Worm (Caenorhabditis elegans): ENCODE data around the gene Y110A2AL.6.

Y110A2AL.6 gene

ce11 chrII:2815017-2815416 is 26.4 kb downstream of the Y110A2AL.6 start (continued):
- TF ChIP-seq rpc-1 (optimal IDR thresholded peaks at IDR 0.05) = no peak
- no peak for TF ChIP-seq rpc-1 (tag; optimal IDR thresholded peaks at IDR 0.05)
- no peak for TF ChIP-seq Y53G8AR.9 (GFP tag; conservative IDR thresholded peaks at IDR 0.05)
- no peak for TF ChIP-seq lag-1 (GFP tag; IDR thresholded peaks at IDR 0.05)
- 0 out of 2 replicates have a peak, but pooled peaks have one; percentile 14 for TF ChIP-seq mcd-1 (GFP tag; IDR thresholded peaks at IDR 0.05)
- TF ChIP-seq zim-3 (tag; optimal IDR thresholded peaks at IDR 0.05) = no peak
- no peak for TF ChIP-seq ets-4 (GFP tag; optimal IDR thresholded peaks at IDR 0.05)
- no peak for TF ChIP-seq Y79H2A.3 (GFP tag; conservative IDR thresholded peaks at IDR 0.05)
- TF ChIP-seq F22D6.2 (tag; optimal IDR thresholded peaks at IDR 0.05) = no peak
- no peak for TF ChIP-seq ZK185.1 (tag; optimal IDR thresholded peaks at IDR 0.05; ENCODE audit: poor library complexity, severe bottlenecking)
- TF ChIP-seq F49E8.2 (tag; optimal IDR thresholded peaks at IDR 0.05; ENCODE audit: insufficient read depth) = no peak
- TF ChIP-seq sea-2 (GFP tag; IDR thresholded peaks at IDR 0.05) = no peak
- no peak for TF ChIP-seq bed-1 (GFP tag; IDR thresholded peaks at IDR 0.05)
- TF ChIP-seq T07F8.4 (tag; optimal IDR thresholded peaks at IDR 0.05) = no peak
- TF ChIP-seq lsl-1 (GFP tag; optimal IDR thresholded peaks at IDR 0.05) = peak; percentile 94
- no peak for TF ChIP-seq snpc-1.1 (tag; optimal IDR thresholded peaks at IDR 0.05; ENCODE audit: insufficient read depth)
- TF ChIP-seq aptf-2 (GFP tag; conservative IDR thresholded peaks at IDR 0.05) = no peak

ce11 chrII:2807674-2808206 is 33.7 kb downstream of the Y110A2AL.6 start, which contains the start of gene K12H6.12:
Gene K12H6.12 (plus strand): TSS chrII:2808156.
- no peak for TF ChIP-seq ccch-3 (GFP tag; optimal IDR thresholded peaks at IDR 0.05)
- TF ChIP-seq lsl-1 (GFP tag; optimal IDR thresholded peaks at IDR 0.05) = no peak
- 0 out of 2 replicates have a peak, but pooled peaks have one; percentile 43 for TF ChIP-seq zfh-2 (GFP tag; conservative IDR thresholded peaks at IDR 0.05)
- TF ChIP-seq hmg-1.2 (GFP tag; IDR thresholded peaks at IDR 0.05) = peak; percentile 80
- TF ChIP-seq F57A8.1 (GFP tag; optimal IDR thresholded peaks at IDR 0.05) = no peak
- TF ChIP-seq mcd-1 (GFP tag; IDR thresholded peaks at IDR 0.05) = no peak

ce11 chrII:2805566-2805965 is 35.9 kb downstream of the Y110A2AL.6 start:
- no peak for TF ChIP-seq T07F8.4 (tag; optimal IDR thresholded peaks at IDR 0.05)
- TF ChIP-seq ets-4 (GFP tag; optimal IDR thresholded peaks at IDR 0.05) = no peak
- no peak for TF ChIP-seq mel-28 (tag; optimal IDR thresholded peaks at IDR 0.05; ENCODE audit: borderline replicate concordance)
- no peak for TF ChIP-seq dox-1 (GFP tag; IDR thresholded peaks at IDR 0.05)
- TF ChIP-seq Y95B8A.8 (GFP tag; IDR thresholded peaks at IDR 0.05) = no peak
- no peak for TF ChIP-seq Y67H2A.10 (GFP tag; conservative IDR thresholded peaks at IDR 0.05)
- TF ChIP-seq chd-7 (tag; optimal IDR thresholded peaks at IDR 0.05) = no peak
- TF ChIP-seq hmg-1.2 (GFP tag; IDR thresholded peaks at IDR 0.05) = no peak
- no peak for TF ChIP-seq ztf-25 (GFP tag; IDR thresholded peaks at IDR 0.05)
- no peak for TF ChIP-seq lin-35 (GFP tag; optimal IDR thresholded peaks at IDR 0.05)
- no peak for TF ChIP-seq snpc-1.3 (tag; optimal IDR thresholded peaks at IDR 0.05; ENCODE audit: insufficient read depth)
- TF ChIP-seq lsy-27 (tag; optimal IDR thresholded peaks at IDR 0.05; ENCODE audit: borderline replicate concordance, insufficient read depth) = no peak

ce11 chrII:2804949-2805348 is 36.5 kb downstream of the Y110A2AL.6 start:
- TF ChIP-seq mes-4 (tag; optimal IDR thresholded peaks at IDR 0.05) (no peak), hmg-1.2 (GFP tag; IDR thresholded peaks at IDR 0.05) (peak; percentile 81), mcd-1 (GFP tag; IDR thresholded peaks at IDR 0.05) (0 out of 2 replicates have a peak, but pooled peaks have one; percentile 25), lin-54 (GFP tag; optimal IDR thresholded peaks at IDR 0.05) (no peak), athp-1 (tag; optimal IDR thresholded peaks at IDR 0.05) (no peak), pha-4 (tag; optimal IDR thresholded peaks at IDR 0.05) (no peak), ets-4 (GFP tag; optimal IDR thresholded peaks at IDR 0.05) (no peak), ceh-100 (GFP tag; IDR thresholded peaks at IDR 0.05) (peak; percentile 10; the same call in 1 of the 2 replicates), zfh-2 (GFP tag; conservative IDR thresholded peaks at IDR 0.05) (no peak), ccch-3 (GFP tag; optimal IDR thresholded peaks at IDR 0.05) (no peak), lag-1 (GFP tag; IDR thresholded peaks at IDR 0.05) (no peak), ztf-6 (GFP tag; IDR thresholded peaks at IDR 0.05) (no peak), C06A6.2 (GFP tag; conservative IDR thresholded peaks at IDR 0.05) (no peak), snpc-3.4 (tag; optimal IDR thresholded peaks at IDR 0.05) (no peak), chd-7 (tag; optimal IDR thresholded peaks at IDR 0.05) (no peak), cebp-2 (GFP tag; IDR thresholded peaks at IDR 0.05) (no peak), ZK185.1 (tag; optimal IDR thresholded peaks at IDR 0.05; ENCODE audit: poor library complexity, severe bottlenecking) (no peak), let-526 (GFP tag; IDR thresholded peaks at IDR 0.05) (0 out of 2 replicates have a peak, but pooled peaks have one; percentile 30), fkh-3 (tag; optimal IDR thresholded peaks at IDR 0.05) (no peak)
